Fruit fly (Drosophila melanogaster): ENCODE measurements around the gene mbc.

DNA sequence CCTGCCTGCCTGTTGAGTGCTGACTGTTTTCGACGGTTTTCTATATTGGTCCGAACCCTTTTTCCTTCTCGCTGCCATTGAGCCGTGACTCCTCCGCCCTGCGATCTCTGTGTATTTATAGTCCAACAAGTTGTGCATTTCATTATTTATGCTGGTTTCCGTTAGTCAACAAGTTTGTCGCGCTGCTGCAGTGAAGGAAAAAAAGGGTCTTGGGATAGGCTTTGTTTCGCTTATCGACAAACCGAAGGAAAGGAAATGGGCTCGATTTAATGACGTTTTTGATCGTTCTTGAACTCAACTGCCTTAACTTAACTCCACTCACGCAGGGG, 6.0 kb downstream of the mbc start:
- TF ChIP-seq Sox14 (GFP tag; optimal IDR thresholded peaks at IDR 0.05) (no peak), OdsH (GFP tag; optimal IDR thresholded peaks at IDR 0.05) (no peak), CG32006 (GFP tag; optimal IDR thresholded peaks at IDR 0.05) (no peak), CG16779 (tag; optimal IDR thresholded peaks at IDR 0.05) (no peak), Smox (GFP tag; optimal IDR thresholded peaks at IDR 0.05) (no peak), CG8632 (GFP tag; optimal IDR thresholded peaks at IDR 0.05) (no peak), Eip93F (GFP tag; optimal IDR thresholded peaks at IDR 0.05) (no peak), acj6 (GFP tag; optimal IDR thresholded peaks at IDR 0.05) (no peak), lz (GFP tag; optimal IDR thresholded peaks at IDR 0.05) (no peak), Lpt (GFP tag; optimal IDR thresholded peaks at IDR 0.05) (no peak), CG31627 (GFP tag; optimal IDR thresholded peaks at IDR 0.05) (no peak)

Data from whole organism, prepupa.